Worm (Caenorhabditis elegans) whole organism, midembryonic: ENCODE data around the gene F42F12.14.
A peak's percentile ranks its signal among the peaks of the same experiment; 100 is the strongest.

Experiments
- T22C8.4 ChIP-seq: fragments of 200-800 bp; sonication (Bioruptor generic); IDR thresholded peaks from 2 replicates; pipeline ENCODE4 v1.3.6; 2022; ENCODE audit warnings: missing genetic modification characterization, missing compliant biosample characterization
- cog-1 ChIP-seq: sonication (generic microtip); optimal IDR thresholded peaks from 2 replicates; lab custom pipeline; 2016; ENCODE audit warnings: missing genetic modification characterization, missing compliant biosample characterization
- flt-1 ChIP-seq: fragments of 200-800 bp; sonication (Bioruptor generic); IDR thresholded peaks from 2 replicates; pipeline ENCODE4 v1.3.6; 2022; ENCODE audit warnings: missing genetic modification characterization, missing compliant biosample characterization
- klf-2 ChIP-seq: fragments of 200-800 bp; sonication (Bioruptor generic); conservative IDR thresholded peaks from 2 replicates; pipeline ENCODE4 v1.3.6; 2022; ENCODE audit warnings: missing genetic modification reagents, missing genetic modification characterization, missing compliant biosample characterization
- med-1 ChIP-seq: sonication (generic microtip); optimal IDR thresholded peaks from 2 replicates; lab custom pipeline; 2017; ENCODE audit warnings: missing genetic modification characterization, mild to moderate bottlenecking, missing compliant biosample characterization, antibody characterized with exemption, missing genetic modification reagents; ENCODE audit not compliant: insufficient read depth
- ref-1 ChIP-seq: fragments of 200-800 bp; sonication (Bioruptor generic); conservative IDR thresholded peaks from 2 replicates; pipeline ENCODE4 v1.3.6; 2022; ENCODE audit warnings: missing genetic modification reagents, missing genetic modification characterization, missing compliant biosample characterization
- tab-1 ChIP-seq: fragments of 200-800 bp; sonication (Bioruptor generic); IDR thresholded peaks from 2 replicates; pipeline ENCODE4 v1.3.6; 2022; ENCODE audit warnings: missing genetic modification characterization, missing compliant biosample characterization
- ztf-23 ChIP-seq: fragments of 200-800 bp; sonication (Bioruptor generic); IDR thresholded peaks from 2 replicates; pipeline ENCODE4 v1.3.6; 2022; ENCODE audit warnings: missing genetic modification reagents, missing genetic modification characterization, missing compliant biosample characterization

DNA sequence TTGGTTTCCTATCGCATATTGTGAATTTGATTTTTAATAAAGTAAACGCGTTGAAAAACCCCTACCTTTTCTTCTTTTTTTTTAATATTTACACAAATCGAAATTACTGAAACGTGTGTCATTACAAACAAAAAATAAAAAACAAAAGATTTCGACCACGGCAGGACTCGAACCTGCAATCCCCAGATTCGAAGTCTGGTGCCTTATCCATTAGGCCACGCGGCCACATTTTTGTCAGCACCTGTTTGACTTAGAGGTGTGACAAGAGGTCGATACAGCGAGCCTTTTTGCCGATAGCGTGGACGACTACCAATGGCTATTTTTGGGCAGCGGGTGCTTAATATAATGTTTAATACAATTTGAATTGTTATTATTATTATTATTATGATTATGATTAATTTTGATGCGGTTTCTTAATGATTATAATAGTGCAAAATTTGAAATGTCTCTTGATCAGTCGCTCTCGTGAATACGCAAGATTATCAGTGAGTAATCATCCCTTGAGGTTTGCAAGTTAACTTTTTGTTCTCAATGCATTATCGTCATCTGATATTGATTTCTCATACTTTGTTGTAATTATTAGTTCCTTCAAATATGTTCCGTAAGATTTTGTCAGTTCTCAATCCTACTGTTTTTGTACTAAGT lies 10.5 kb upstream of the F42F12.14 start, which contains the start of gene srd-44:
- TF ChIP-seq T22C8.4 (GFP tag; lab: Robert Waterston, UW) (0 out of 2 replicates have a peak, but pooled peaks have one; percentile 24), med-1 (GFP tag; lab: Kevin White, UChicago) (no peak), ztf-23 (GFP tag; lab: Robert Waterston, UW) (no peak), ref-1 (0 out of 2 replicates have a peak, but pooled peaks have one; percentile 26), cog-1 (no peak), flt-1 (GFP tag; lab: Robert Waterston, UW) (no peak), klf-2 (no peak), tab-1 (no peak)
